Fruit fly (Drosophila melanogaster) Kc167 (cell line): Measurements from ENCODE around the gene CG18558.

Experiments
- Myc ChIP-seq: fragments of >200 bp; optimal IDR thresholded peaks from 2 replicates; lab custom pipeline; 2017; ENCODE audit warnings: missing external identifiers
- Sin3A ChIP-seq: fragments of >200 bp; optimal IDR thresholded peaks from 2 replicates; lab custom pipeline; 2018; ENCODE audit warnings: missing external identifiers
- h ChIP-seq: fragments of >200 bp; optimal IDR thresholded peaks from 3 replicates; lab custom pipeline; 2018; ENCODE audit warnings: missing external identifiers
- insv ChIP-seq: fragments of >200 bp; optimal IDR thresholded peaks from 3 replicates; lab custom pipeline; 2018; ENCODE audit warnings: missing external identifiers
- psq ChIP-seq: fragments of >200 bp; optimal IDR thresholded peaks from 2 replicates; lab custom pipeline; 2017; ENCODE audit warnings: missing external identifiers
- ttk ChIP-seq: sonication (Bioruptor generic); optimal IDR thresholded peaks from 2 replicates; lab custom pipeline; 2017; ENCODE audit warnings: missing external identifiers

Gene CG18558

dm6 chr2L:2807597-2807996 is 36.7 kb downstream of the CG18558 start:
- TF ChIP-seq Sin3A (lab: Kevin White, UChicago) (no peak), h (lab: Kevin White, UChicago) (no peak), insv (lab: Kevin White, UChicago) (no peak), psq (lab: Kevin White, UChicago) (no peak), Myc (lab: Kevin White, UChicago) (no peak), ttk (no peak)

dm6 chr2L:2806190-2806763 is 38.0 kb downstream of the CG18558 start:
- no peak for TF ChIP-seq psq (lab: Kevin White, UChicago)
- no peak for TF ChIP-seq insv (lab: Kevin White, UChicago)
- no peak for TF ChIP-seq ttk
- TF ChIP-seq h (lab: Kevin White, UChicago) = no peak
- TF ChIP-seq Sin3A (lab: Kevin White, UChicago) = no peak

DNA sequence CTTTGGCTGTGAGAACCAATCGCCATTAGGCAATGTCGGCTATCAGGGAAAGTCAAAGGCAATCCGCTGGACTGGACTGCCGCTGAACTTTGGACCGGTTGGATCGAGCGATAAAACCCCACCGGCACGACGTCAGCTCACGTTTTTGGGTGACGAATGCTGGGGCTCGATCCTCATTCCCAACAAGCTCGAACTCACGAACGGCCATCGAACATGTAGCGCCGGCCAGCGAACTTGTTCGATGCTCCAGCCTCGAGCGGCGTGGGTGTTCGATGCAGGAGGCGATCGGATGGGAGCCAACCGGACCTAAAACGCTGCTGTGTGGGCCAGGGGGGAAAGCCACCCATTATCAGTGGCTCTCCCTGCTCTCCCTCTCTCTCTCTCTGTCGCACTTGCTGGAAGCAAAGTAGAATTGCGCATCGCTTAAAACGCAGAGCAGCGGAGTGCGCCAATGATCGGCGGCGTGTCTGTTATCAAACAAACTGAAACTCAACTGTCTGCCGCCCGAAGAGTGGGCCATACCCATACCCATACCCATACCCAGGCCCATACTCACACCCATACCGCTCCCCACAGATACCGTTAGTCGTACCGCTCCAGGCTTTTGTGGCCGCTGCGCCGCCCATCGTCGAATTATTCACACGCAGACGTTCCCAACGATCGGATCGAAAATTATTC is 39.5 kb downstream of the CG18558 start, which contains the start of gene daw:
daw (plus strand) TSS at position 628 of the 678 bp plus-strand sequence.
- no peak for TF ChIP-seq ttk
- no peak for TF ChIP-seq h (lab: Kevin White, UChicago)
- TF ChIP-seq insv (lab: Kevin White, UChicago) = no peak
- no peak for TF ChIP-seq psq (lab: Kevin White, UChicago)
- no peak for TF ChIP-seq Sin3A (lab: Kevin White, UChicago)
- TF ChIP-seq Myc (lab: Kevin White, UChicago) = no peak

DNA sequence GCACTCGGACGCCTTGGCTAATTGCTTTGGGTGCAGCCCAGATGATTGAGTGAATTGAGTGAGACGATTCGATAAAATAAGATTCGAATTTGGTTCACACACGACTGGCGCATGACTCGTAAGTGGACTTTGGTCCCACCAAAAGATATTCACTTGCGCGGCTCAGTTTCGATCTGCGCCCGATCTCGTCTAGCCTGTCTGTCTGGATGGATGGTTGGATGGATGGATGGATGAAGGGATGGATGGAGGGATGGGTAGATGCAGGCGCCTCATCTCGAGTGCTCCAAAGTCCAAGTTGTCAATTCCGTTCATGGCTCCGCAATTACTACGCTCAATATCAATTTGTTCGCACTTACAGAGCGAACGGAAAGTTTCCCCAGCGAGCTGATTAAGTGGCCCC is 41.8 kb downstream of the CG18558 start:
- TF ChIP-seq Sin3A (lab: Kevin White, UChicago) (no peak), psq (lab: Kevin White, UChicago) (no peak), insv (lab: Kevin White, UChicago) (no peak), ttk (no peak), h (lab: Kevin White, UChicago) (no peak), Myc (lab: Kevin White, UChicago) (no peak)

DNA sequence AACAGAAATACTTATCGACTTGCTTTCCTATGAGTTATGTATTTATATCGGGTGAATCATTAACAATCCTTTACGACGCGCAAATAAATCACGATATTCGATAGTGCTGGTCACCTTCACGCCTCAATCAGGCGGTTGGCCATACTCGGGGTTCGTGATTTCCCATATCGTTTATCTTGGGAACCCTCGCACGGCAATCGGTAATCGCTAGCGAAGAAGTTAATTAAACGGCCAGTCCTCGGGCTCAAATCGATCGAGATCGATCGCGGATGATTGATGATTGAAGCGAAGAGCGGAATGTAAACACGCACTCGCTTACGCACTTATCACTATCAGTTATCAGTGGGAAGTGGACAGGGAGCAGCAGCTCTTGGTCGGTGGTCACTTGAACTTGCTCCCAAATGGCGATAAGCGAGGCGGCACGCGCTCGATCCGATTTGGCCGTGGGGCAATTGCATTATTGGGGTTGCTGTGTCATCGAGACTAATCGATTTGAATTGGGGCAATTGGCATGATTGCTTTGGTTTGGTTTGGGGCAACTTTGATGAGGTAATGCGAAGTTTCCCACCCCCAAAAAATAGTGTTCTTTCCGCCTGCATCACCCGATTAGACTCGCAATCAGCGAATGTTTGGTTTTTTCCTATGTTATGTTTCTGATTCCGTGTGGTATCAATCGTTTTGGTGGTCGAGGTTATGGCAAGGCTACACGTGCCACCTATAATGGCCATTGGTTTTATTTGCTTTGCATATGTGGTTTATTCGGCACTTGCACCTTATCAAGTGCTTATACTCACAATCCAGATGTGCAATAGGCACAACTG is 43.1 kb downstream of the CG18558 start:
- TF ChIP-seq Sin3A (lab: Kevin White, UChicago) = no peak
- TF ChIP-seq ttk = no peak
- TF ChIP-seq h (lab: Kevin White, UChicago) = no peak

dm6 chr2L:2799909-2800478 is 44.3 kb downstream of the CG18558 start, which contains the start of gene Syt1:
TSS of gene Syt1 (minus strand) at chr2L:2799979.
- TF ChIP-seq psq (lab: Kevin White, UChicago) (no peak), Myc (lab: Kevin White, UChicago) (no peak), insv (lab: Kevin White, UChicago) (no peak), ttk (no peak), h (lab: Kevin White, UChicago) (no peak), Sin3A (lab: Kevin White, UChicago) (no peak)

- no peak for TF ChIP-seq psq (lab: Kevin White, UChicago)
- no peak for TF ChIP-seq h (lab: Kevin White, UChicago)
- no peak for TF ChIP-seq Myc (lab: Kevin White, UChicago)
- TF ChIP-seq Sin3A (lab: Kevin White, UChicago) = no peak
- no peak for TF ChIP-seq insv (lab: Kevin White, UChicago)
- TF ChIP-seq ttk = no peak
These were observed 47.1 kb downstream of the CG18558 start for dm6 chr2L:2797186-2797585.
